Worm (Caenorhabditis elegans) whole organism, L4 larva: Measurements from ENCODE around the gene srh-63.
"Not testable (repeated sequence)": the region's sequence is repeated elsewhere in the genome, so short reads cannot be mapped to it uniquely, and the experiment has no call there.

Experiments used
- T26A8.4 ChIP-seq: fragments of 200-800 bp; sonication (Bioruptor generic); IDR thresholded peaks from 2 replicates; pipeline ENCODE4 v1.3.6; 2022; ENCODE audit warnings: missing genetic modification characterization, missing compliant biosample characterization
- attf-4 ChIP-seq: sonication (generic microtip); optimal IDR thresholded peaks from 3 replicates; lab custom pipeline; 2017; ENCODE audit warnings: missing biosample characterization, missing genetic modification characterization
- dmd-6 ChIP-seq: fragments of 200-800 bp; sonication (Bioruptor generic); IDR thresholded peaks from 2 replicates; pipeline ENCODE4 v1.3.6; 2022; ENCODE audit warnings: missing genetic modification reagents, missing genetic modification characterization, missing compliant biosample characterization
- egl-27 ChIP-seq: sonication (generic microtip); optimal IDR thresholded peaks from 3 replicates; lab custom pipeline; 2017; ENCODE audit warnings: missing biosample characterization, missing genetic modification reagents, missing genetic modification characterization
- fos-1 ChIP-seq: fragments of 150-350 bp; optimal IDR thresholded peaks from 2 replicates; lab custom pipeline; 2014; ENCODE audit warnings: missing biosample characterization, missing genetic modification characterization
- lsy-2 ChIP-seq, 2 experiments: fragments of 150-350 bp in 1 of 2; sonication (generic microtip) in 1 of 2; optimal IDR thresholded peaks; 2 replicates each; lab custom pipeline; 2014 to 2017; ENCODE audit warnings: missing biosample characterization in 2 of 2, missing genetic modification characterization in 2 of 2
- nhr-77 ChIP-seq: fragments of 150-350 bp; optimal IDR thresholded peaks from 2 replicates; lab custom pipeline; 2014; ENCODE audit warnings: missing biosample characterization, missing genetic modification characterization
- spr-1 ChIP-seq: sonication (generic microtip); optimal IDR thresholded peaks from 2 replicates; lab custom pipeline; 2016; ENCODE audit warnings: mild to moderate bottlenecking, missing genetic modification characterization, missing compliant biosample characterization
- ztf-11 ChIP-seq: fragments of 150-350 bp; optimal IDR thresholded peaks from 2 replicates; lab custom pipeline; 2014; ENCODE audit warnings: missing biosample characterization, missing genetic modification characterization

ce11 chrIV:14551870-14552269 lies 28.2 kb downstream of the srh-63 start, which contains the start of gene pals-30:
- not testable (repeated sequence) for TF ChIP-seq attf-4 (tag; lab: Kevin White, UChicago); fos-1; nhr-77 (tag; lab: Kevin White, UChicago); spr-1 (tag; lab: Kevin White, UChicago); egl-27 (tag; lab: Kevin White, UChicago); T26A8.4 (GFP tag; lab: Robert Waterston, UW); lsy-2 (tag; optimal IDR thresholded peaks at IDR 0.05; lab: Kevin White, UChicago); ztf-11 (tag; lab: Kevin White, UChicago); dmd-6 (GFP tag; lab: Robert Waterston, UW)
